Fruit fly (Drosophila melanogaster) whole organism, embryonic: Measurements from ENCODE around the gene nuf.
A peak's percentile ranks its signal among the peaks of the same experiment; 100 is the strongest.

Source experiments
- Asciz ChIP-seq: fragments of 200-800 bp; sonication (Bioruptor generic); optimal IDR thresholded peaks from 2 replicates; lab custom pipeline; 2017; ENCODE audit warnings: missing biosample characterization, mild to moderate bottlenecking, missing genetic modification characterization, missing genetic modification reagents
- Atf6 ChIP-seq: fragments of 200-800 bp; sonication (Bioruptor generic); IDR thresholded peaks from 2 replicates; pipeline ENCODE4 v1.3.6; 2022; ENCODE audit warnings: missing biosample characterization, missing genetic modification characterization
- BEAF-32 ChIP-seq: fragments of 200-800 bp; sonication (Bioruptor generic); optimal IDR thresholded peaks from 3 replicates; lab custom pipeline; 2017; ENCODE audit warnings: missing biosample characterization, missing genetic modification characterization, mild to moderate bottlenecking, moderate library complexity, missing genetic modification reagents
- BtbVII ChIP-seq: fragments of 200-800 bp; sonication (Bioruptor generic); optimal IDR thresholded peaks from 3 replicates; lab custom pipeline; 2017; ENCODE audit warnings: missing biosample characterization, mild to moderate bottlenecking, missing genetic modification characterization
- CG10267 ChIP-seq: fragments of 200-800 bp; sonication (Bioruptor generic); optimal IDR thresholded peaks from 2 replicates; lab custom pipeline; 2018; ENCODE audit warnings: missing biosample characterization, mild to moderate bottlenecking, missing genetic modification characterization, moderate library complexity
- CG11695 ChIP-seq: fragments of 200-800 bp; sonication (Bioruptor generic); IDR thresholded peaks from 3 replicates; pipeline ENCODE4 v1.3.6; 2022; ENCODE audit warnings: missing biosample characterization, missing genetic modification characterization
- CG12659 ChIP-seq: fragments of 200-800 bp; sonication (Bioruptor generic); optimal IDR thresholded peaks from 3 replicates; lab custom pipeline; 2017; ENCODE audit warnings: mild to moderate bottlenecking, missing biosample characterization, missing genetic modification reagents, missing genetic modification characterization
- CG12769 ChIP-seq: fragments of 200-800 bp; sonication (Bioruptor generic); optimal IDR thresholded peaks from 2 replicates; lab custom pipeline; 2019; ENCODE audit warnings: missing biosample characterization, mild to moderate bottlenecking, missing genetic modification characterization, moderate library complexity
- CG14667 ChIP-seq: fragments of 200-800 bp; sonication (Bioruptor generic); IDR thresholded peaks from 2 replicates; pipeline ENCODE4 v1.3.6; 2022; ENCODE audit warnings: missing biosample characterization, missing genetic modification characterization
- CG1529 ChIP-seq: fragments of 200-800 bp; sonication (Bioruptor generic); optimal IDR thresholded peaks from 3 replicates; lab custom pipeline; 2018; ENCODE audit warnings: missing biosample characterization, missing genetic modification characterization
- CG17361 ChIP-seq: fragments of 200-800 bp; sonication (Bioruptor generic); IDR thresholded peaks from 3 replicates; pipeline ENCODE4 v1.3.6; 2022; ENCODE audit warnings: missing biosample characterization, missing genetic modification characterization
- CG17912 ChIP-seq: fragments of 200-800 bp; sonication (Bioruptor generic); optimal IDR thresholded peaks from 2 replicates; lab custom pipeline; 2018; ENCODE audit warnings: missing biosample characterization, mild to moderate bottlenecking, missing genetic modification characterization
- CG3281 ChIP-seq: fragments of 200-800 bp; sonication (Bioruptor generic); optimal IDR thresholded peaks from 3 replicates; lab custom pipeline; 2017; ENCODE audit warnings: missing biosample characterization, mild to moderate bottlenecking, missing genetic modification characterization
- CG33213 ChIP-seq: fragments of 200-800 bp; sonication (Bioruptor generic); optimal IDR thresholded peaks from 3 replicates; lab custom pipeline; 2016; ENCODE audit warnings: missing biosample characterization, missing genetic modification characterization
- CG3995 ChIP-seq: fragments of 200-800 bp; sonication (Bioruptor generic); optimal IDR thresholded peaks from 3 replicates; lab custom pipeline; 2016; ENCODE audit warnings: missing biosample characterization, missing genetic modification characterization
- CG4424 ChIP-seq: fragments of 200-800 bp; sonication (Bioruptor generic); optimal IDR thresholded peaks from 3 replicates; lab custom pipeline; 2016; ENCODE audit warnings: missing biosample characterization, missing genetic modification characterization
- CG4730 ChIP-seq: fragments of 200-800 bp; sonication (Bioruptor generic); IDR thresholded peaks from 2 replicates; pipeline ENCODE4 v1.3.6; 2022; ENCODE audit warnings: missing biosample characterization, missing genetic modification characterization
- CG6689 ChIP-seq: fragments of 200-800 bp; sonication (Bioruptor generic); IDR thresholded peaks from 2 replicates; pipeline ENCODE4 v1.3.6; 2022; ENCODE audit warnings: missing biosample characterization, missing genetic modification characterization
- CG7556 ChIP-seq: fragments of 200-800 bp; sonication (Bioruptor generic); optimal IDR thresholded peaks from 2 replicates; lab custom pipeline; 2017; ENCODE audit warnings: missing biosample characterization, mild to moderate bottlenecking, missing genetic modification characterization
- CG7786 ChIP-seq: fragments of 200-800 bp; sonication (Bioruptor generic); optimal IDR thresholded peaks from 2 replicates; lab custom pipeline; 2016; ENCODE audit warnings: missing biosample characterization, missing genetic modification characterization
- CG7839 ChIP-seq: fragments of 200-800 bp; sonication (Bioruptor generic); optimal IDR thresholded peaks from 3 replicates; lab custom pipeline; 2018; ENCODE audit warnings: missing biosample characterization, mild to moderate bottlenecking, missing genetic modification characterization, moderate library complexity
- CG8281 ChIP-seq: fragments of 200-800 bp; sonication (Bioruptor generic); optimal IDR thresholded peaks from 2 replicates; lab custom pipeline; 2018; ENCODE audit warnings: missing biosample characterization, mild to moderate bottlenecking, missing genetic modification characterization, moderate library complexity
- CG8359 ChIP-seq: fragments of 200-800 bp; sonication (Bioruptor generic); optimal IDR thresholded peaks from 2 replicates; lab custom pipeline; 2017; ENCODE audit warnings: missing biosample characterization, mild to moderate bottlenecking, missing genetic modification characterization, borderline replicate concordance
- CG8388 ChIP-seq: fragments of 200-800 bp; sonication (Bioruptor generic); optimal IDR thresholded peaks from 2 replicates; lab custom pipeline; 2019; ENCODE audit warnings: missing biosample characterization, mild to moderate bottlenecking, missing genetic modification characterization, moderate library complexity
- CG8478 ChIP-seq: fragments of >200 bp; optimal IDR thresholded peaks from 2 replicates; lab custom pipeline; 2018
- CG9797 ChIP-seq: fragments of 200-800 bp; sonication (Bioruptor generic); optimal IDR thresholded peaks from 3 replicates; lab custom pipeline; 2018; ENCODE audit warnings: missing biosample characterization, mild to moderate bottlenecking, missing genetic modification characterization
- D ChIP-seq, 2 experiments: fragments of 200-800 bp in 1 of 2; fragments of >200 bp in 1 of 2; sonication (Bioruptor generic) in 1 of 2; optimal IDR thresholded peaks; 2 replicates in 1 of 2; 3 replicates in 1 of 2; lab custom pipeline; 2017; ENCODE audit warnings: mild to moderate bottlenecking in 1 of 2, missing biosample characterization in 1 of 2, missing genetic modification characterization in 1 of 2, missing genetic modification reagents in 1 of 2
- Deaf1 ChIP-seq: fragments of 200-800 bp; optimal IDR thresholded peaks from 3 replicates; lab custom pipeline; 2019; ENCODE audit warnings: missing biosample characterization, mild to moderate bottlenecking, missing genetic modification characterization, moderate library complexity
- Dip2 ChIP-seq: fragments of 200-800 bp; sonication (Bioruptor generic); IDR thresholded peaks from 2 replicates; pipeline ENCODE4 v1.3.6; 2022; ENCODE audit warnings: missing biosample characterization, missing genetic modification characterization
- Drgx ChIP-seq: fragments of 200-800 bp; sonication (Bioruptor generic); IDR thresholded peaks from 2 replicates; pipeline ENCODE4 v1.3.6; 2022; ENCODE audit warnings: missing biosample characterization, missing genetic modification characterization
- MESR4 ChIP-seq: fragments of 200-800 bp; sonication (Bioruptor generic); optimal IDR thresholded peaks from 2 replicates; lab custom pipeline; 2018; ENCODE audit warnings: missing biosample characterization, mild to moderate bottlenecking, missing genetic modification characterization, moderate library complexity
- Nf-YA ChIP-seq: fragments of 200-800 bp; sonication (Bioruptor generic); IDR thresholded peaks from 2 replicates; pipeline ENCODE4 v1.3.6; 2022; ENCODE audit warnings: missing biosample characterization, missing genetic modification characterization
- PHDP ChIP-seq: fragments of 200-800 bp; sonication (Bioruptor generic); optimal IDR thresholded peaks from 3 replicates; lab custom pipeline; 2018; ENCODE audit warnings: missing biosample characterization, mild to moderate bottlenecking, missing genetic modification characterization, moderate library complexity
- TFAM ChIP-seq: fragments of 200-800 bp; sonication (Bioruptor generic); optimal IDR thresholded peaks from 2 replicates; lab custom pipeline; 2017; ENCODE audit warnings: missing biosample characterization, missing genetic modification characterization, inconsistent platforms
- Vsx1 ChIP-seq: fragments of 200-800 bp; sonication (Bioruptor generic); optimal IDR thresholded peaks from 2 replicates; lab custom pipeline; 2017; ENCODE audit warnings: missing biosample characterization, mild to moderate bottlenecking, missing genetic modification characterization, missing genetic modification reagents
- Xrp1 ChIP-seq: fragments of 200-800 bp; sonication (Bioruptor generic); IDR thresholded peaks from 2 replicates; pipeline ENCODE4 v1.3.6; 2022; ENCODE audit warnings: missing biosample characterization, missing genetic modification characterization
- ab ChIP-seq: fragments of 200-800 bp; sonication (Bioruptor generic); optimal IDR thresholded peaks from 2 replicates; lab custom pipeline; 2016; ENCODE audit warnings: missing biosample characterization, missing genetic modification characterization
- chinmo ChIP-seq: fragments of 200-800 bp; sonication (Bioruptor generic); IDR thresholded peaks from 4 replicates; pipeline ENCODE4 v1.3.6; 2022; ENCODE audit warnings: missing biosample characterization, missing genetic modification characterization; ENCODE audit not compliant: partially characterized antibody
- hkb ChIP-seq, 2 experiments: fragments of 200-800 bp in 1 of 2; fragments of >200 bp in 1 of 2; sonication (Bioruptor generic) in 1 of 2; IDR thresholded peaks in 1 of 2; optimal IDR thresholded peaks in 1 of 2; 2 replicates each; pipeline versions ENCODE4 v1.3.6 to Lab custom; 2017 to 2022; ENCODE audit warnings: missing biosample characterization in 1 of 2, missing genetic modification characterization in 1 of 2
- ken ChIP-seq: fragments of 200-800 bp; sonication (Bioruptor generic); IDR thresholded peaks from 3 replicates; pipeline ENCODE4 v1.3.6; 2022; ENCODE audit warnings: missing biosample characterization, missing genetic modification characterization
- org-1 ChIP-seq: fragments of 200-800 bp; sonication (Bioruptor generic); optimal IDR thresholded peaks from 2 replicates; lab custom pipeline; 2017; ENCODE audit warnings: missing biosample characterization, missing genetic modification characterization
- otp ChIP-seq: fragments of 200-800 bp; sonication (Bioruptor generic); IDR thresholded peaks from 3 replicates; pipeline ENCODE4, ENCODE4 v1.3.6; 2022; ENCODE audit warnings: missing biosample characterization, missing genetic modification characterization
- p53 ChIP-seq: fragments of 200-800 bp; sonication (Bioruptor generic); optimal IDR thresholded peaks from 2 replicates; lab custom pipeline; 2016; ENCODE audit warnings: missing biosample characterization, missing genetic modification characterization
- pzg ChIP-seq: fragments of 200-800 bp; sonication (Bioruptor generic); optimal IDR thresholded peaks from 3 replicates; lab custom pipeline; 2018; ENCODE audit warnings: missing biosample characterization, mild to moderate bottlenecking, missing genetic modification characterization, moderate library complexity
- ranshi ChIP-seq: fragments of 200-800 bp; sonication (Bioruptor generic); IDR thresholded peaks from 2 replicates; pipeline ENCODE4 v1.3.6; 2022; ENCODE audit warnings: missing biosample characterization, missing genetic modification characterization
- salm ChIP-seq: fragments of 200-800 bp; sonication (Bioruptor generic); optimal IDR thresholded peaks from 2 replicates; lab custom pipeline; 2018; ENCODE audit warnings: missing biosample characterization, mild to moderate bottlenecking, missing genetic modification characterization
- scrt ChIP-seq: fragments of 200-800 bp; sonication (Bioruptor generic); optimal IDR thresholded peaks from 2 replicates; lab custom pipeline; 2018; ENCODE audit warnings: missing biosample characterization, mild to moderate bottlenecking, missing genetic modification characterization, moderate library complexity
- sug ChIP-seq: fragments of 200-800 bp; optimal IDR thresholded peaks from 2 replicates; lab custom pipeline; 2019; ENCODE audit warnings: missing biosample characterization, mild to moderate bottlenecking, missing genetic modification characterization, moderate library complexity
- tap ChIP-seq: fragments of 200-800 bp; optimal IDR thresholded peaks from 3 replicates; lab custom pipeline; 2019; ENCODE audit warnings: missing biosample characterization, mild to moderate bottlenecking, missing genetic modification characterization, moderate library complexity
- unpg ChIP-seq: fragments of 200-800 bp; sonication (Bioruptor generic); optimal IDR thresholded peaks from 3 replicates; lab custom pipeline; 2018; ENCODE audit warnings: missing biosample characterization, mild to moderate bottlenecking, missing genetic modification characterization, moderate library complexity

nuf gene

dm6 chr3L:14166271-14166670 is 24.4 kb upstream of the nuf start (continued):
- 0 out of 2 replicates have a peak, but pooled peaks have one; percentile 24 for TF ChIP-seq CG4730 (GFP tag; lab: Robert Waterston, UW)
- no peak for TF ChIP-seq CG17912 (GFP tag; lab: Kevin White, UChicago)
- TF ChIP-seq CG8388 (GFP tag; lab: Kevin White, UChicago), result peak; percentile 16
- TF ChIP-seq Atf6 (GFP tag; lab: Robert Waterston, UW), result no peak
- TF ChIP-seq otp (GFP tag; lab: Robert Waterston, UW), result no peak
- no peak for TF ChIP-seq Drgx
- TF ChIP-seq BtbVII (GFP tag; lab: Kevin White, UChicago), result no peak
- TF ChIP-seq Vsx1 (GFP tag; lab: Kevin White, UChicago), result no peak
- no peak for TF ChIP-seq chinmo (GFP tag; lab: Robert Waterston, UW)
- peak; percentile 34 for TF ChIP-seq CG4424
- no peak for TF ChIP-seq CG9797 (GFP tag; lab: Kevin White, UChicago)
- TF ChIP-seq unpg (GFP tag; lab: Kevin White, UChicago), result no peak
- no peak for TF ChIP-seq TFAM (GFP tag; lab: Kevin White, UChicago)
- TF ChIP-seq ken (GFP tag; lab: Robert Waterston, UW), result no peak
- TF ChIP-seq ab (GFP tag; lab: Kevin White, UChicago), result no peak
- no peak for TF ChIP-seq CG8359
- no peak for TF ChIP-seq CG3281
- TF ChIP-seq CG8478 (lab: Kevin White, UChicago), result no peak
- no peak for TF ChIP-seq CG17361 (GFP tag; lab: Robert Waterston, UW)
- TF ChIP-seq CG3995 (GFP tag; lab: Kevin White, UChicago), result no peak
- no peak for TF ChIP-seq pzg (GFP tag; lab: Kevin White, UChicago)
- no peak for TF ChIP-seq BEAF-32 (GFP tag; lab: Kevin White, UChicago)
- TF ChIP-seq PHDP (tag; lab: Kevin White, UChicago), result peak; percentile 16
- TF ChIP-seq D (optimal IDR thresholded peaks at IDR 0.05; lab: Kevin White, UChicago), result no peak
- TF ChIP-seq D (GFP tag; optimal IDR thresholded peaks at IDR 0.05; lab: Kevin White, UChicago), result peak; percentile 38
- no peak for TF ChIP-seq Nf-YA (GFP tag; lab: Robert Waterston, UW)
- no peak for TF ChIP-seq Deaf1
- no peak for TF ChIP-seq MESR4 (GFP tag; lab: Kevin White, UChicago)
- TF ChIP-seq salm (tag; lab: Kevin White, UChicago), result no peak
- peak; percentile 45 for TF ChIP-seq CG10267 (tag; lab: Kevin White, UChicago)
- no peak for TF ChIP-seq ranshi (GFP tag; lab: Robert Waterston, UW)
- TF ChIP-seq CG7839 (tag; lab: Kevin White, UChicago), result peak; percentile 38
- no peak for TF ChIP-seq CG12769 (tag; lab: Kevin White, UChicago)
- peak; percentile 22 for TF ChIP-seq CG1529 (GFP tag; lab: Kevin White, UChicago)
- TF ChIP-seq CG8281, result no peak
- no peak for TF ChIP-seq hkb (optimal IDR thresholded peaks at IDR 0.05; lab: Kevin White, UChicago)
- TF ChIP-seq hkb (GFP tag; IDR thresholded peaks at IDR 0.05; lab: Robert Waterston, UW), result peak; percentile 35; the same call in 1 of the 2 replicates
- TF ChIP-seq sug (tag; lab: Kevin White, UChicago), result no peak
- TF ChIP-seq CG33213 (GFP tag; lab: Kevin White, UChicago), result peak; percentile 15
- TF ChIP-seq CG6689 (GFP tag; lab: Robert Waterston, UW), result peak; percentile 49
- TF ChIP-seq CG7556 (GFP tag; lab: Kevin White, UChicago), result no peak
- TF ChIP-seq CG7786 (GFP tag; lab: Kevin White, UChicago), result no peak
- TF ChIP-seq p53 (GFP tag; lab: Kevin White, UChicago), result no peak
- TF ChIP-seq CG14667 (GFP tag; lab: Robert Waterston, UW), result peak; percentile 22; the same call in 1 of the 2 replicates
- no peak for TF ChIP-seq Asciz (GFP tag; lab: Kevin White, UChicago)
- no peak for TF ChIP-seq Dip2 (GFP tag; lab: Robert Waterston, UW)
- no peak for TF ChIP-seq scrt (GFP tag; lab: Kevin White, UChicago)
- peak; percentile 56; the same call in 1 of the 2 replicates for TF ChIP-seq Xrp1
- TF ChIP-seq org-1 (GFP tag; lab: Kevin White, UChicago), result no peak
- TF ChIP-seq CG12659, result no peak
- no peak for TF ChIP-seq CG11695
- TF ChIP-seq tap (tag; lab: Kevin White, UChicago), result no peak
